Fruit fly (Drosophila melanogaster) Kc167 (cell line): ENCODE data around the gene LSm3.

ENCODE experiments used
- Sin3A ChIP-seq: fragments of >200 bp; optimal IDR thresholded peaks from 2 replicates; lab custom pipeline; 2018; ENCODE audit warnings: missing external identifiers
- h ChIP-seq: fragments of >200 bp; optimal IDR thresholded peaks from 3 replicates; lab custom pipeline; 2018; ENCODE audit warnings: missing external identifiers
- insv ChIP-seq: fragments of >200 bp; optimal IDR thresholded peaks from 3 replicates; lab custom pipeline; 2018; ENCODE audit warnings: missing external identifiers
- ttk ChIP-seq: sonication (Bioruptor generic); optimal IDR thresholded peaks from 2 replicates; lab custom pipeline; 2017; ENCODE audit warnings: missing external identifiers

dm6 chr3R:24001150-24001549 lies 5.1 kb downstream of the LSm3 start:
- no peak for TF ChIP-seq ttk (lab: Kevin White, UChicago)
- TF ChIP-seq Sin3A (lab: Kevin White, UChicago) = no peak
- no peak for TF ChIP-seq h (lab: Kevin White, UChicago)
- no peak for TF ChIP-seq insv
